Worm (Caenorhabditis elegans) whole organism, young adult: ENCODE results near the gene col-72.

Source experiments
- B0035.1 ChIP-seq: sonication (generic microtip); optimal IDR thresholded peaks from 2 replicates; lab custom pipeline; 2016; ENCODE audit warnings: missing genetic modification characterization, mild to moderate bottlenecking, missing compliant biosample characterization, missing genotype, missing genetic modification reagents
- B0336.3 ChIP-seq: fragments of 200-800 bp; sonication (Bioruptor generic); IDR thresholded peaks from 2 replicates; pipeline ENCODE4 v1.3.6; 2022; ENCODE audit warnings: missing genetic modification characterization, missing compliant biosample characterization
- F49E8.2 ChIP-seq: sonication (generic microtip); optimal IDR thresholded peaks from 3 replicates; lab custom pipeline; 2017; ENCODE audit warnings: missing genetic modification characterization, mild to moderate bottlenecking, missing compliant biosample characterization, antibody characterized with exemption, moderate library complexity; ENCODE audit not compliant: insufficient read depth
- Y79H2A.3 ChIP-seq: fragments of 200-800 bp; sonication (Bioruptor generic); conservative IDR thresholded peaks from 2 replicates; pipeline ENCODE4 v1.3.6; 2022; ENCODE audit warnings: missing genetic modification reagents, missing genetic modification characterization, missing compliant biosample characterization
- ama-1 ChIP-seq, 3 experiments: fragments of 150-350 bp in 1 of 3; sonication (generic microtip) in 2 of 3; optimal IDR thresholded peaks; 2 replicates each; lab custom pipeline; 2014 to 2018; ENCODE audit warnings: missing biosample characterization in 2 of 3, missing genetic modification characterization in 2 of 3, missing genetic modification reagents in 2 of 3
- dpff-1 ChIP-seq: sonication (generic microtip); optimal IDR thresholded peaks from 2 replicates; lab custom pipeline; 2017; ENCODE audit warnings: mild to moderate bottlenecking, missing genetic modification characterization, missing compliant biosample characterization
- efl-1 ChIP-seq: fragments of 150-350 bp; optimal IDR thresholded peaks from 2 replicates; lab custom pipeline; 2014; ENCODE audit warnings: missing biosample characterization, missing genetic modification reagents, missing genetic modification characterization
- madf-8 ChIP-seq: fragments of 200-800 bp; sonication (Bioruptor generic); conservative IDR thresholded peaks from 2 replicates; pipeline ENCODE4 v1.3.6; 2022; ENCODE audit warnings: missing genetic modification reagents, missing genetic modification characterization, missing compliant biosample characterization
- nhr-80 ChIP-seq: sonication (generic microtip); optimal IDR thresholded peaks from 2 replicates; lab custom pipeline; 2016; ENCODE audit warnings: missing genetic modification characterization, missing compliant biosample characterization
- pha-4 ChIP-seq: fragments of 150-350 bp; sonication (generic microtip); optimal IDR thresholded peaks from 2 replicates; lab custom pipeline; 2014; ENCODE audit warnings: missing biosample characterization, missing genetic modification reagents, missing genetic modification characterization
- somi-1 ChIP-seq: fragments of 200-800 bp; sonication (Bioruptor generic); optimal IDR thresholded peaks from 2 replicates; lab custom pipeline; 2018; ENCODE audit warnings: mild to moderate bottlenecking, missing genetic modification characterization, missing compliant biosample characterization
- unc-62 ChIP-seq: fragments of 150-350 bp; optimal IDR thresholded peaks from 2 replicates; lab custom pipeline; 2014; ENCODE audit warnings: missing biosample characterization, missing genetic modification reagents, missing genetic modification characterization
- ztf-18 ChIP-seq: sonication (generic microtip); optimal IDR thresholded peaks from 2 replicates; lab custom pipeline; 2016; ENCODE audit warnings: missing genotype, mild to moderate bottlenecking, missing genetic modification characterization, missing compliant biosample characterization
- ztf-3 ChIP-seq: fragments of 200-800 bp; sonication (Bioruptor generic); optimal IDR thresholded peaks from 2 replicates; lab custom pipeline; 2018; ENCODE audit warnings: mild to moderate bottlenecking, missing genetic modification characterization, missing compliant biosample characterization

DNA sequence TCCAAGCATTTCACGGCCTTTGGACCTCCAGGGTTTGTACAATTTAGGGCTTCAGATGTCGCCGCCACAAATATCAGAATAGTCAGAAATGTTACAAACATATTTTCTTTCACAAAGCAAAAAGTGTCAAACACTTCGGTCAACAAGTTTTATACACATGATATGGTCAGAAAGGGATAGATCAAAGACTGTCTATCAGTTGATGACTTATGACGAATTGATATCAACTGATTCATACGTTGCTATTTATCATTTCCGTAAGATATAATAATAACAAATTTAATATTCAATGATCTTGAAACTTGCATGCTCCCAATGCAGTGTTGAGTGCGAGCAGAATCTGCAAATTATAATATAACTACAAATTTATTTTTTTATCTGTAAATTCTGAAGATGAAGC, 36.6 kb upstream of the col-72 start, which contains the start of gene W10G11.1:
- TF ChIP-seq Y79H2A.3 (GFP tag; lab: Robert Waterston, UW) (no peak), B0035.1 (tag; lab: Kevin White, UChicago) (no peak), ama-1 (optimal IDR thresholded peaks at IDR 0.05; lab: Kevin White, UChicago) (no peak), ama-1 (GFP tag; optimal IDR thresholded peaks at IDR 0.05; lab: Kevin White, UChicago) (no peak), B0336.3 (GFP tag; lab: Robert Waterston, UW) (no peak), unc-62 (GFP tag; lab: Kevin White, UChicago) (no peak), dpff-1 (no peak), madf-8 (GFP tag; lab: Robert Waterston, UW) (no peak), nhr-80 (tag; lab: Kevin White, UChicago) (no peak), efl-1 (GFP tag; lab: Kevin White, UChicago) (no peak), somi-1 (GFP tag; lab: Kevin White, UChicago) (no peak), pha-4 (no peak), F49E8.2 (tag; lab: Kevin White, UChicago) (no peak), ztf-18 (tag; lab: Kevin White, UChicago) (no peak), ztf-3 (no peak)
